Worm (Caenorhabditis elegans) whole organism, dauer: ENCODE results near the gene srh-149.

Source experiments
- unc-62 ChIP-seq: sonication (generic microtip); optimal IDR thresholded peaks from 2 replicates; lab custom pipeline; 2017; ENCODE audit warnings: missing biosample characterization, missing genetic modification reagents, missing genetic modification characterization

The srh-149 gene

DNA sequence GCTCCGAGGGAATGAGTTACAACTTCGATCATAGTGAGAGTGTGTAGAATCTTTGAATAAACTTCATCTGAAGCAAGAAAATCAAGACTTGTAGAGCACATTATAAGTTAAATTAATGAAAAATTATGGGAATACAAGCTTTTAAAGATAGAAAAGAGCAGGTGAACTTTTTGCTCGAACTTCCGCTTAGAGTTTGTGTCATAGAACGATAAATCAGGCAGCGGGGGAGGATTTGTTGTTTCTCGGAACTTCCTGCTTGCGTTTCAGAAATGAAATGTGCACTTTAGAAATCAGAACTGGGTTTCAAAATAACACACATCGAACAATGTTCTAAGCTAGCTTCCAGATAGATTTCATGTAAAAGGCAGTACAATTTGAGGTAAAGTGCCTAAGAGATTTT, at the start of gene srh-149:
TSS of gene srh-149 (minus strand) at position 101 of the 400 bp plus-strand sequence.
- TF ChIP-seq unc-62: no peak

DNA sequence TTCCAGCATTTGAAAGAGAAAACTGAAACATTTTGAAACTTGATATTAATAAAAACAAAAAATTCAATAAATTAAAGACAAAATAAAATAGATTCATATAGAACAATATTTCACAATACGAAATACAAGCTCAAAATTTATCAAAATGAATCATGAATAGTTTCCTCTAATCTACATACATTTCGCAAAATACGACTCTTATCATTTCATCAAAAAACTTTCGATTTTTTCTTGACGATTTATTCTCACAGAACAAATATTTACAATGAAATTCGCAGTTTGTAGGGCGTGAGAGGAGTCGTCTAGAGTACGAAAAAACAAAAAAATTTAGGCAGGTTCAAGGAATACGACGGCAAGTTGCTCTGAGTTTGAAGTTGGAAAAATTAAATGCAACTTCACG, 49.1 kb upstream of the srh-149 start:
- no peak for TF ChIP-seq unc-62

DNA sequence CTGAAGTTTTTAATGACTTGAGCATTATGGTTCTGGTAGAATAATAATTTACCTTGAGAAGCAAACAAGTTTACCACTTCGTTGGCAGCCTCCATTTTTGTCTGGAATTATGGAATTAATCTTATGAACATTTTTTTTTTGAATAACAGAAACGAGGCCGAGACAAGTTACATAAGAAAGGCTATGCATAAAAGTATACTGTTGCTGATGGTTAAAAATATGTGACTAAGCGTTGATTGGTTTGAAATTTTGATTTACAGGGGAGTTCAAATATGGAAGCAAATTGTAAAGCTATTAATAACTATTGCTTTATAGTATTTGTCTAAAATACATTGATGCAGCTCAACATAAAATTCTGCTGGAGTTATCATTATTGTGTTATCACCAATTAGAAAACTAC, 47.8 kb upstream of the srh-149 start, which contains the start of gene cgt-1:
TSS of gene cgt-1 (minus strand) at position 101 of the 400 bp plus-strand sequence.
- TF ChIP-seq unc-62: no peak

DNA sequence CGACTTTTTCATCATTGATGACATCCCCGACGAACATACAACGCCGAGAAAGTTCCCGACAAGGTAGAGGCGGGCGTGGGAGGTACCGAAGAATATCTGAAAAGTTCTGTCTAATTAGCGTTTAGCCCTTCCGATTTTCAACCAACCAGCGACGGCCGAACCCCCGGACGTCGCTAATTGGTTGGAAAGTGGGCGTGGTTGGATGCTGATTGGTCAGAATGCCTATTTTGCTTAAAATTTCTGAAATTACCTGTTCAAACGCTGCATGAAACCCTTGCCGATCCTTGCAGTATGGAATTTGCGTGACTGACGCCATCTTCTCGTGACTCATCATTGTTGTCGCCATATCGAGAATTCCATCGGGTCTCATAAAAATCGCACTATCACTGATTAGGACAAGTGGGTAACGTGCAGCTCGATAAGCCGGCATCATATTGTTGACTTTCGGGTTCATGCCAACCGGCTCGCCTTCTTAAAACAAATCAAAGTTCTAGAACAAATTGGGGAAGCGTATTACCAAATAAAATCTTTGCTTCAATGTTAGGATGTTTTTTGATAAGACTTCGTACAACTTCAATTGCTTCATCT, 46.8 kb upstream of the srh-149 start:
- no peak for TF ChIP-seq unc-62

DNA sequence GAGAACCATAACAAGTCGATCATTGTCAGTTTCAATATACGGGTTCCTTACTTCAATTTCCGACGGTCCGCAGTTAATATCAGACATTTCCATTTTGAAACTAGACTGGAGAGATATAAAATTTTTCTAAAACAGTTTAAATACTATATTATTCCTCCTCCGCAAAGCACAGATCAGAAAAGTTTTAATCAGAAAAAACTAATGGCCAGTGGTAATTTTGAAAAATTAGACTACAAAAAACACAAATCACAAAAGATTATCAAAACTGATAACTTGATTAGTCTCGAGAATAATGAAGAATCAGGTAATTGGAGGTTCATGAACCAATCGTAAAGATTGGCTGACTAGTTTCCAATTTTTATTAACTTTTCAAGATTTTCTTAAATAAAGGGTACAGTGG, 45.0 kb upstream of the srh-149 start, which contains the start of gene T06C12.9:
TSS of gene T06C12.9 (minus strand) at position 101 of the 400 bp plus-strand sequence.
- no peak for TF ChIP-seq unc-62

DNA sequence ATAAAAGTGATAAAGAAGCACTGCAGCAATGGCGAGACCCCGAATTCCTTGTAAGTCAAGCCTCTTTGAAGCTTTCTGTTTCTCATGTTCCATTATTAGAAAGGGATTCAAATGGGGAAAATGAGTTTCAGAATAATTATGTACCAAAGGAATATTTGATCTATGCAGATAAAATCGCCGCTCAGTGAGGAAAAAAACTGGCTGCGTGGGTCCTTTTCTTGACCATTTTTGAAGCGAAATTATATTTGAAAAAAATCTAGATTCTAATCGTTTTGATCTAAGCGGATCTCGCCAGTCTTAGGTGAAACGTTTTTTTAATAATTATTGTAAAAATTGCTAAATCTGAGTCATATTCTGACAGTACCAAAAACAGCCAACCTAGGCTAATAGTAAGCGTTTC, 43.7 kb upstream of the srh-149 start, which contains the start of gene oac-42:
TSS of gene oac-42 (minus strand) at position 101 of the 400 bp plus-strand sequence.
- no peak for TF ChIP-seq unc-62

DNA sequence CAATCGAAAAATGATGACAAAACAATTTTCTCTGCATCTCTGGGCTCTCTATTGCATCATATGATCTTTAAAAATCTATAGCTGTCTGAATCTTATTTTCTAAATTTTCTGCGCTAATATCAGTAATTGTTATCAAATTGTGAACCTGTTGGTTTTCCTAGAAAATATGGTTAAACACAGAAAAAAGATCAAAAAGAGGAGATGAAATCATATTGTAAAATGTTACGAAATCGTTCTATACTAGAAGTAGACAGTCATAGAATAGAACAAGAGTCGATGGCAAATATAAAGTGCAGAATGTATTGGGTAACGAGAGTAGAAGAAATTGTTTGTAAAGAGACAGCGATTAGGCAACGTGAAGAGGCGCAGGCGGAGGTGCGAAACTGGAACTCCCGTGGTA, 39.7 kb upstream of the srh-149 start:
- TF ChIP-seq unc-62: no peak

DNA sequence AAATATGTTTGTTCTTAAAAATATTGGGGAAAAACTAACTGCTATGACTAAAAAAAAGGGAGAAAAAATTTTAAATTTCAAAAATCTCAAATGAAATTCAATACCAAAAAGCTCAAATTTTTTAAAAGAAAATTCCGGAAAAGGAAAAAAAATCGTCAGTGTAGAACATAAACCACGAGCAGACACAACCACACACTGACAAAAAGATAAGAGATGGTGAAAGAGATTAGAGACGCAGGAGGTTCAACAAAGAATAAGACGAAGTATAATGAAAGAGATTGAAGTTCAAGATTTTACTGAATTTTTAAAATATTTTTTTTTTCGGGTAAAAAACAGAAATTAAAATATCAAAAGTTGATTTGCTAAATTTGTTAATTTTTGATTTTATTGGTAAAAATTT, 39.0 kb upstream of the srh-149 start:
- TF ChIP-seq unc-62: no peak

DNA sequence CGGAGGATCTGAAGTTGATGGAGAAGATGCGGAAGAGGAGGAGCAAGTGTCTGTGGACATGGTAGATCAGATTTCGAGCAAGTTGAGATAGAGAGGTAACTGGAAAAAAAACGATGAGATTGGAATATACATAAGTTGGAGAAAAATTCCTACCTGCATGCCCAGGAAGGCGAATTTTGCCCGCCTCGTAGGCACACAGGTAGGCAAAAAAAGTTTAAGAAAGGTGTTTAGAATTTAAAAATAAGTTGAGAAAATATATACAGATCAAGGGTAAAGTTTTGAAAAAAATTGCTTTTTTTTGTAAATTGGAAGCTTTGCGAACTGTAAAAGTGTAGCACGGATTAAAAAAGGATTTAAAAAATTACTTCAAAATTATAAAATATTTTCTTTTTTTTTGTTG, 38.5 kb upstream of the srh-149 start, which contains the start of gene nhr-84:
TSS of gene nhr-84 (minus strand) at position 101 of the 400 bp plus-strand sequence.
- TF ChIP-seq unc-62: no peak

DNA sequence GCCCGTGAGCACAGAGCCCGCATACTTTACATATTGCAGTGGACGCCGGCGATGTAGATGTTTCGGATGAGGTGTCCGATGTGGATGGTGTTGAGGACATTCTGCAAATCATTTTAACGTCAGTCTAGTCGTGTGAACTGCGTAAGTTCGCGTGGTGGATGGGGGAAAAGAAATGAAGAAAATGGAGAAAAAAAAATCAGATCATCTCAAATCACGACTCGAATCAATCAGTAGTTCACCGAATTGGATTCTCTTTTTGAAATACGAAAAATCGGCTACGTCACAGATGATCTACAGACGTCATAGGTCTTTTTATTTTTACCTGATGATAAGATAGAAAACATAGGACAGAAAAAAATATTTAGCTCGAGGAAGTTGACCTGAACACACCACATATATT, 35.3 kb upstream of the srh-149 start, which contains the start of gene nhr-102:
TSS of gene nhr-102 (minus strand) at position 101 of the 400 bp plus-strand sequence.
- TF ChIP-seq unc-62: no peak

DNA sequence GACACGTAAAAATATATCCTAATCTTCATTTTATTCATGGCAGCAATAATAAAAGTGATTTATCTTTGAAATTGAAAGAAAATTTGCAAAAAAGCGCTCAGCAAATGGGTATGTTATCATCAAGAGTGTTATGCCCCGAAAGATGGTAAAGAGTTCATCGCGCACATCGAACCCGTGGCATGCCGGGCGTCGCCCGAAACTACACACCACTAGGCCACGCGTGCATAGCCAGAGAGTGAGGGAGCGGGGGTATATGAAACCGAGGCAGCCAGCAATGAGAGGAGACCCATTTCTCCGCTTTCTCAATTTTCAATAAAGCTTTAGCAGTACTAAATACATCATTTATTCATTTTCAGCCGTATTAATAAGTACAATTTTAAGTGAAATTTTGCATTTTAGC, 32.8 kb upstream of the srh-149 start:
- no peak for TF ChIP-seq unc-62

DNA sequence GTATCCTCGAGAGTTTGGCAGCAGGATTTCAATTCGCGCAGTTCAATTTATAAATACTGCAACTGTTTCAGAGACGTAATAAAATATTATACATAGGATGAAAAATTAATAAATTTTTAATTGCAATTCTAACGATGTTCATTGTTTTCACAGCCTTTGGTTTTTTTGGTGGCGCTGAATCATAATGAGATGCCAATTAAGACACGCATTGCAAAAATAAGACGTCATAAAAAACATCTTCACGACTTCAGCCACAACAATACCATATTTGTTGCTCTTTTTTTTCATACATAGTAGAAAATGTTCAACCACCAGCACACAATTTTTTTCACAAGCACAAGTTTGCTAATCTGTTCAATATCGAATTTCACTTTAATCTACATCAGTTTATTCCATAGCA, 31.3 kb upstream of the srh-149 start, which contains the start of gene str-56:
TSS of gene str-56 (plus strand) at position 301 of the 400 bp plus-strand sequence.
- TF ChIP-seq unc-62: no peak

DNA sequence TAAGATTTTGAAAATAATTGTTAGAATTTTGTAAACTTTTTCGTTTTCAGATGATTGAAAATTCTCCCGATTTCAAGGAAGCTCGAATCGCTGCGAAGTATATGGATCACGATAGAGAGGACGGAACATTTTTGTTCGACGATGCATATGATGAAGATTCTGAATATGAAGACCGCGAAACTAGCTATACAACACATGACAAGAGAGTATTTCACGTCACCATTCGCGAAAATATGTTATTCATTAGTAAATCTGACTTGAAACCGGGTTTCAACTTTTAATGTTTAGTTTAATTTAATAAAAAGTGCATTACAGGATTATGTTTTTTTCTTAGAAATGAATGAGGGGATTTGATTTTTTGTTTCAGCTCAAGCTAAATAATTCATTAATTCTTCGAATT, 29.4 kb upstream of the srh-149 start, which contains the start of gene str-57:
TSS of gene str-57 (plus strand) at position 301 of the 400 bp plus-strand sequence.
- TF ChIP-seq unc-62: no peak

DNA sequence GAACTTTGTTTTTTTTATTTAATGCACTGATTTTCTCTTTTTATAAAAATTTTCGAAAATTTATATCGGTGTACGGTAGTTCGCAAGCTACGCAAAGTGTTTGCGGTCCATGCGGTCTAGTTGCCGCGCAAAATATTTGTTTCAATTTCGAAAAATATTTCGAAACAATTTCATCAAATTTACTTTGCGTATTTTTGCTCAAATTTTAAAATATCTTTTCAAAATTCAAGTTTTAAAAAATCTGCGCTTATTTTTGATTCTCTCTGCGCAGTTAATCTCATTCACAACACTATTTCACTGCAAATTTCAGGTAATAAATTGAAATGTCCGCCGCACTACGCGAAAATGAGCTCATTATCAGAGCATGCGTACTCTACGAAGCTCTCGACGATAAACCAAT, 26.4 kb upstream of the srh-149 start, which contains the start of gene fbxa-197:
TSS of gene fbxa-197 (plus strand) at position 301 of the 400 bp plus-strand sequence.
- no peak for TF ChIP-seq unc-62

DNA sequence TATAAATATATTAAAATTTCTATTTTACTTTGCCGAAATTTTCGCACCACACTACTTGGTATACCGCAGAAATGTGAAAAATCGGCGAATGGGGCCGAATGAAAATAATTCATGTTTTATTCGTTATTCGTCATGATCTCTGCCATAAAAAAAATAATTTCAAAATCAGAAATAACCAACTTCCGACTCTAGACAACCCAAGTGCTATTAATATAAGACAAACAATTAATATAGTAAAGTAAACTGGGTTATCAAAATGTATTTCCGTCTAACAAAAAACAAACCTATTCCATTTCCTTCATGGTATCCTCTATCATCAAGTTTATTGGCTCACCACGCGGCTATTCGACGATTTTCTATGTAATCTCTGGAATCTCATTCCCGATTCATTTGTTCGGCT, 24.8 kb upstream of the srh-149 start, which contains the start of gene srh-293:
TSS of gene srh-293 (plus strand) at position 301 of the 400 bp plus-strand sequence.
- TF ChIP-seq unc-62: no peak

DNA sequence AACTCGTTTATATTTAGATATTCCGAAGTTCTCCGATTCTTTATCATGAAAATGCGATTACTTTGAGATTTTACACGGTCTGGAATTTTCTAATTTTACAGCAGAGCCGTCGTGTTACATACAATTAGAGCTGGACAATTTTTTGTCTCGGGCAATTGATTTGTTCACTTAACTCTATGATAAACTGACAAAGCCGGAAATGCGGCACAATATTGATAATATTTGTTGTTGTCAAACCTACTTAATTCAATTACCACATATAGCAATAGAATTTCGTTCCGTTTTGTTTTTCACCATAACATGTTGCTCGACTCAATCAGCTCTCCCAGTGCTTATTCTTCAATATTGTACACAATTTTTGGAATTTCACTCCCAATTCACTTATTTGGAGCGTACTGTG, 22.0 kb upstream of the srh-149 start, which contains the start of gene srh-299:
TSS of gene srh-299 (plus strand) at position 301 of the 400 bp plus-strand sequence.
- no peak for TF ChIP-seq unc-62

DNA sequence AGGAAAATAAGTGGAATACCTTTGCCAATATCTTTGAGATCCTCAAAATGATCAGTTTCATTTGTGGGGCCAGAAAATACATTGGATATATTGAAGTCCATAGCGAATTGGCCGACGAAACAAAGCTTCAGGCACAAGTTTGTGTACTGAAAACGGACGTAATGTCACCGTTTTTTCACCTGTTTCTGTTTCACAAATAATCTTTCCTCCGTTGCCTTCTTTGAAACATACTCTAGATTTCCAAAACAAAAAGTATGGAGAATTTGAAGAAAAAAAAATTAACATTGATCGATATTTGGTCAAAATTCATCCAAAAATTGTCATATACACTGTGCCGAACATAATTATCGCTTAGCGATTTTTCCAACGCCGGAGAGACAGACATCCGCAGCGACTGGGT, 21.6 kb upstream of the srh-149 start, which contains the start of gene srz-12:
TSS of gene srz-12 (minus strand) at position 101 of the 400 bp plus-strand sequence.
- TF ChIP-seq unc-62: no peak

DNA sequence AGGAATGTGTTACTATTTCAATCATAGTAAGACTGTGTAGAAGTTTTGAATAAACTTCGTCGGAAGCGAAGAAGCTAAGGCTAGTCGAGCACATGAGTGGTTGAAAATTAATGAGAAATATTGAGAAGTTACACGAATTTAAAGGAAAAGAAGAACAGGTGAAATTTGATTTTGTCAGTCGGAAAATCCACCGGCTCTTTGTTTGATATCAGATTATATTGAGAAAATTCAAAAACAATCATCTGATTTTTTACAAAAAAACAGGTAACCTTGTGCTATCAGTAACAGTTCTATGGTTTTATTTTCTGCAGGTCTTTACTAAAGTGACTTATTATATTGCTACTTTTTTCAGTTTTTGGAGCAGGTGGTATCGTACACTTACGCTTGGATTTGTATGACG, 17.3 kb upstream of the srh-149 start, which contains the start of gene srh-148:
TSS of gene srh-148 (minus strand) at position 101 of the 400 bp plus-strand sequence.
- no peak for TF ChIP-seq unc-62
